Fruit fly (Drosophila melanogaster) whole organism, embryonic: ENCODE results near the gene PRL-1.
A peak's percentile ranks its signal among the peaks of the same experiment; 100 is the strongest.

Experiments used
- Aef1 ChIP-seq: fragments of 200-800 bp; sonication (Bioruptor generic); IDR thresholded peaks from 3 replicates; pipeline ENCODE4 v1.3.6; 2022; ENCODE audit warnings: missing biosample characterization, missing genetic modification characterization
- Antp ChIP-seq: fragments of 200-800 bp; sonication (Bioruptor generic); optimal IDR thresholded peaks from 3 replicates; lab custom pipeline; 2016; ENCODE audit warnings: missing biosample characterization, missing genetic modification characterization
- Atf-2 ChIP-seq: fragments of 200-800 bp; sonication (Bioruptor generic); optimal IDR thresholded peaks from 2 replicates; lab custom pipeline; 2016; ENCODE audit warnings: missing biosample characterization, missing genetic modification characterization
- Bteb2 ChIP-seq: fragments of 200-800 bp; sonication (Bioruptor generic); optimal IDR thresholded peaks from 2 replicates; lab custom pipeline; 2016; ENCODE audit warnings: missing biosample characterization, missing genetic modification characterization
- CG11504 ChIP-seq: fragments of 200-800 bp; sonication (Bioruptor generic); optimal IDR thresholded peaks from 3 replicates; lab custom pipeline; 2019; ENCODE audit warnings: missing biosample characterization, mild to moderate bottlenecking, missing genetic modification characterization, moderate library complexity
- CG11560 ChIP-seq: fragments of 200-800 bp; sonication (Bioruptor generic); IDR thresholded peaks from 3 replicates; pipeline ENCODE4 v1.3.6; 2022; ENCODE audit warnings: missing biosample characterization, missing genetic modification characterization
- CG12769 ChIP-seq: fragments of 200-800 bp; sonication (Bioruptor generic); optimal IDR thresholded peaks from 2 replicates; lab custom pipeline; 2019; ENCODE audit warnings: missing biosample characterization, mild to moderate bottlenecking, missing genetic modification characterization, moderate library complexity
- CG14441 ChIP-seq: fragments of 200-800 bp; sonication (Bioruptor generic); IDR thresholded peaks from 2 replicates; pipeline ENCODE4 v1.3.6; 2022; ENCODE audit warnings: missing biosample characterization, missing genetic modification characterization
- CG15011 ChIP-seq: fragments of 200-800 bp; sonication (Bioruptor generic); optimal IDR thresholded peaks from 3 replicates; lab custom pipeline; 2018; ENCODE audit warnings: missing biosample characterization, mild to moderate bottlenecking, missing genetic modification characterization
- CG1602 ChIP-seq: fragments of 200-800 bp; sonication (Bioruptor generic); optimal IDR thresholded peaks from 3 replicates; lab custom pipeline; 2016; ENCODE audit warnings: missing biosample characterization, missing genetic modification characterization
- CG18011 ChIP-seq: fragments of 200-800 bp; sonication (Bioruptor generic); optimal IDR thresholded peaks from 2 replicates; lab custom pipeline; 2017; ENCODE audit warnings: missing biosample characterization, missing genetic modification characterization, mild to moderate bottlenecking, moderate library complexity, missing genotype
- CG2199 ChIP-seq: fragments of 200-800 bp; sonication (Bioruptor generic); IDR thresholded peaks from 3 replicates; pipeline ENCODE4 v1.3.6; 2022; ENCODE audit warnings: missing biosample characterization, missing genetic modification characterization
- CG2678 ChIP-seq: fragments of 200-800 bp; sonication (Bioruptor generic); optimal IDR thresholded peaks from 3 replicates; lab custom pipeline; 2019; ENCODE audit warnings: missing biosample characterization, mild to moderate bottlenecking, missing genetic modification characterization, moderate library complexity
- CG2712 ChIP-seq: fragments of 200-800 bp; optimal IDR thresholded peaks from 3 replicates; lab custom pipeline; 2019; ENCODE audit warnings: missing biosample characterization, mild to moderate bottlenecking, missing genetic modification characterization, moderate library complexity
- CG31388 ChIP-seq: fragments of 200-800 bp; sonication (Bioruptor generic); optimal IDR thresholded peaks from 2 replicates; lab custom pipeline; 2016; ENCODE audit warnings: missing biosample characterization, missing genetic modification characterization
- CG34224 ChIP-seq: fragments of 200-800 bp; sonication (Bioruptor generic); IDR thresholded peaks from 3 replicates; pipeline ENCODE4 v1.3.6; 2022; ENCODE audit warnings: missing biosample characterization, missing genetic modification characterization; ENCODE audit not compliant: partially characterized antibody
- CG4404 ChIP-seq: fragments of 200-800 bp; sonication (Bioruptor generic); IDR thresholded peaks from 2 replicates; pipeline ENCODE4 v1.3.6; 2022; ENCODE audit warnings: missing biosample characterization, missing genetic modification characterization
- CG4854 ChIP-seq: fragments of 200-800 bp; sonication (Bioruptor generic); optimal IDR thresholded peaks from 2 replicates; lab custom pipeline; 2016; ENCODE audit warnings: missing biosample characterization, missing genetic modification characterization, inconsistent platforms
- CG6254 ChIP-seq: fragments of 200-800 bp; sonication (Bioruptor generic); optimal IDR thresholded peaks from 3 replicates; lab custom pipeline; 2017; ENCODE audit warnings: mild to moderate bottlenecking, missing biosample characterization, missing genetic modification reagents, missing genetic modification characterization
- CG7556 ChIP-seq: fragments of 200-800 bp; sonication (Bioruptor generic); optimal IDR thresholded peaks from 2 replicates; lab custom pipeline; 2017; ENCODE audit warnings: missing biosample characterization, mild to moderate bottlenecking, missing genetic modification characterization
- CG7745 ChIP-seq: fragments of 200-800 bp; sonication (Bioruptor generic); optimal IDR thresholded peaks from 2 replicates; lab custom pipeline; 2018; ENCODE audit warnings: missing biosample characterization, mild to moderate bottlenecking, missing genetic modification characterization, moderate library complexity
- CkIIα-i1 ChIP-seq: fragments of 200-800 bp; sonication (Bioruptor generic); IDR thresholded peaks from 2 replicates; pipeline ENCODE4 v1.3.6; 2022; ENCODE audit warnings: missing biosample characterization, missing genetic modification characterization
- Dek ChIP-seq: fragments of 200-800 bp; sonication (Bioruptor generic); optimal IDR thresholded peaks from 3 replicates; lab custom pipeline; 2019; ENCODE audit warnings: missing biosample characterization, mild to moderate bottlenecking, missing genetic modification characterization, moderate library complexity
- H15 ChIP-seq: fragments of 200-800 bp; sonication (Bioruptor generic); IDR thresholded peaks from 3 replicates; pipeline ENCODE4 v1.3.6; 2022; ENCODE audit warnings: missing biosample characterization, missing genetic modification characterization
- HHEX ChIP-seq: fragments of 200-800 bp; sonication (Bioruptor generic); optimal IDR thresholded peaks from 3 replicates; lab custom pipeline; 2017; ENCODE audit warnings: missing biosample characterization, mild to moderate bottlenecking, missing genetic modification characterization, missing genetic modification reagents
- HLHmδ ChIP-seq: fragments of 200-800 bp; sonication (Bioruptor generic); optimal IDR thresholded peaks from 2 replicates; lab custom pipeline; 2018; ENCODE audit warnings: missing biosample characterization, mild to moderate bottlenecking, missing genetic modification characterization, moderate library complexity
- Lpt ChIP-seq: fragments of >200 bp; optimal IDR thresholded peaks from 2 replicates; lab custom pipeline; 2018; ENCODE audit warnings: missing biosample characterization, missing genetic modification characterization
- MTF-1 ChIP-seq: fragments of 200-800 bp; sonication (Bioruptor generic); optimal IDR thresholded peaks from 2 replicates; lab custom pipeline; 2018; ENCODE audit warnings: missing biosample characterization, mild to moderate bottlenecking, missing genetic modification characterization, borderline replicate concordance
- Max ChIP-seq: fragments of 200-800 bp; sonication (Bioruptor generic); optimal IDR thresholded peaks from 2 replicates; lab custom pipeline; 2016; ENCODE audit warnings: missing biosample characterization, mild to moderate bottlenecking, missing genetic modification characterization
- Med ChIP-seq: fragments of 200-800 bp; sonication (Bioruptor generic); peaks from one replicate; lab custom pipeline; 2016; ENCODE audit warnings: missing biosample characterization, missing genetic modification characterization, mild to moderate bottlenecking, inconsistent platforms, moderate library complexity
- Mrtf ChIP-seq: fragments of 200-800 bp; sonication (Bioruptor generic); IDR thresholded peaks from 3 replicates; pipeline ENCODE4 v1.3.6; 2022; ENCODE audit warnings: missing biosample characterization, missing genetic modification characterization
- PHDP ChIP-seq: fragments of 200-800 bp; sonication (Bioruptor generic); optimal IDR thresholded peaks from 3 replicates; lab custom pipeline; 2018; ENCODE audit warnings: missing biosample characterization, mild to moderate bottlenecking, missing genetic modification characterization, moderate library complexity
- Pdp1 ChIP-seq, 2 experiments: fragments of 200-800 bp; sonication (Bioruptor generic); optimal IDR thresholded peaks; 3 replicates each; lab custom pipeline; 2016; ENCODE audit warnings: missing biosample characterization in 2 of 2, missing genetic modification characterization in 2 of 2, mild to moderate bottlenecking in 1 of 2, moderate library complexity in 1 of 2
- Scr ChIP-seq: fragments of 200-800 bp; sonication (Bioruptor generic); IDR thresholded peaks from 2 replicates; pipeline ENCODE4 v1.3.6; 2022; ENCODE audit warnings: missing biosample characterization, missing genetic modification characterization; ENCODE audit not compliant: partially characterized antibody
- Sox100B ChIP-seq: fragments of 200-800 bp; sonication (Bioruptor generic); optimal IDR thresholded peaks from 3 replicates; lab custom pipeline; 2018; ENCODE audit warnings: missing biosample characterization, mild to moderate bottlenecking, missing genetic modification characterization
- crp ChIP-seq, 2 experiments: fragments of 200-800 bp; sonication (Bioruptor generic); optimal IDR thresholded peaks; 2 replicates in 1 of 2; 3 replicates in 1 of 2; lab custom pipeline; 2017; ENCODE audit warnings: missing biosample characterization in 2 of 2, missing genetic modification characterization in 2 of 2, mild to moderate bottlenecking in 1 of 2, moderate library complexity in 1 of 2
- dati ChIP-seq: fragments of 200-800 bp; sonication (Bioruptor generic); IDR thresholded peaks from 2 replicates; pipeline ENCODE4 v1.3.6; 2022; ENCODE audit warnings: missing biosample characterization, missing genetic modification characterization
- dysf ChIP-seq: fragments of 200-800 bp; sonication (Bioruptor generic); IDR thresholded peaks from 3 replicates; pipeline ENCODE4 v1.3.6; 2022; ENCODE audit warnings: missing biosample characterization, missing genetic modification characterization
- gce ChIP-seq: fragments of 200-800 bp; sonication (Bioruptor generic); IDR thresholded peaks from 3 replicates; pipeline ENCODE4 v1.3.6; 2022; ENCODE audit warnings: missing biosample characterization, missing genetic modification characterization
- gem ChIP-seq: fragments of 200-800 bp; sonication (Bioruptor generic); optimal IDR thresholded peaks from 2 replicates; lab custom pipeline; 2019; ENCODE audit warnings: missing biosample characterization, mild to moderate bottlenecking, missing genetic modification characterization, moderate library complexity
- gro ChIP-seq: fragments of 200-800 bp; sonication (Bioruptor generic); optimal IDR thresholded peaks from 2 replicates; lab custom pipeline; 2016; ENCODE audit warnings: missing biosample characterization, missing genetic modification characterization
- gsb ChIP-seq: fragments of 200-800 bp; sonication (Bioruptor generic); IDR thresholded peaks from 2 replicates; pipeline ENCODE4 v1.3.6; 2022; ENCODE audit warnings: missing biosample characterization, missing genetic modification characterization
- gt ChIP-seq: fragments of 200-800 bp; sonication (Bioruptor generic); IDR thresholded peaks from 2 replicates; pipeline ENCODE4 v1.3.6; 2022; ENCODE audit warnings: missing biosample characterization, missing genetic modification characterization
- ind ChIP-seq: fragments of 200-800 bp; sonication (Bioruptor generic); optimal IDR thresholded peaks from 3 replicates; lab custom pipeline; 2016; ENCODE audit warnings: missing biosample characterization, missing genetic modification characterization
- inv ChIP-seq: fragments of 200-800 bp; sonication (Bioruptor generic); IDR thresholded peaks from 2 replicates; pipeline ENCODE4 v1.3.6; 2022; ENCODE audit warnings: missing biosample characterization, missing genetic modification characterization; ENCODE audit not compliant: partially characterized antibody
- ken ChIP-seq: fragments of 200-800 bp; sonication (Bioruptor generic); IDR thresholded peaks from 3 replicates; pipeline ENCODE4 v1.3.6; 2022; ENCODE audit warnings: missing biosample characterization, missing genetic modification characterization
- rib ChIP-seq: fragments of 200-800 bp; sonication (Bioruptor generic); IDR thresholded peaks from 2 replicates; pipeline ENCODE4 v1.3.6; 2022; ENCODE audit warnings: missing biosample characterization, missing genetic modification characterization
- sr ChIP-seq: fragments of 200-800 bp; sonication (Bioruptor generic); IDR thresholded peaks from 3 replicates; pipeline ENCODE4 v1.3.6; 2022; ENCODE audit warnings: missing biosample characterization, missing genetic modification characterization
- vvl ChIP-seq: fragments of 200-800 bp; sonication (Bioruptor generic); IDR thresholded peaks from 2 replicates; pipeline ENCODE4 v1.3.6; 2022; ENCODE audit warnings: missing biosample characterization, missing genetic modification characterization

PRL-1 gene

DNA sequence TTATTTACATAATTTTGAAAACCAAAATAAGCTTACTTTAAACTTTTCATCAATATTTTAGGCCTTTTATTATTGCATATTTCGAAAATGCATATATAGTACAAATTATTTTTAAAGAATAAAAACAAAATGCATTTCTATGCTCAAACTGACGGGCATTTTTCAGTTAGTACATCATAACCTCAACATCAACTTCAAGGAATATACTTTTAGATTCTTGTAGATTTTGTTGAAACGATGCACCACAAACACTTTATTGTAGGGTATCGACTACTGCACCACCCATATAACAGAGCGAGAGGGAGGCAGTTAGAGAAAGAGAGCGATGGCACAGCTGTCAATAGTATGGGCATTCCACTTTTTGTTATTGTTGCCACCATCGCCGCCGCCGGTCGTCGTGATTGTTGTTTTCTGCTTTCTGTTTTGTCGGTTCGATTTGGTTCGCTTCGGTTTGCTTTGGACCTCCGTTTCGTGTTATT lies 22.4 kb upstream of the PRL-1 start (continued):
- TF ChIP-seq ind (GFP tag; lab: Kevin White, UChicago) (peak; percentile 92), CG34224 (GFP tag; lab: Robert Waterston, UW) (peak; percentile 12; the same call in 1 of the 3 replicates), inv (GFP tag; lab: Robert Waterston, UW) (no peak), CG12769 (tag; lab: Kevin White, UChicago) (peak; percentile 73), CG14441 (GFP tag; lab: Robert Waterston, UW) (peak; percentile 72), gro (peak; percentile 20), CG1602 (GFP tag; lab: Kevin White, UChicago) (peak; percentile 92), gem (tag; lab: Kevin White, UChicago) (peak; percentile 97), crp (GFP tag; optimal IDR thresholded peaks at IDR 0.05; lab: Kevin White, UChicago) (peak; percentile 49 to 81), CG15011 (GFP tag; lab: Kevin White, UChicago) (peak; percentile 80), Sox100B (GFP tag; lab: Kevin White, UChicago) (peak; percentile 97), Bteb2 (GFP tag; lab: Kevin White, UChicago) (peak; percentile 82), CkIIα-i1 (no peak), sr (GFP tag; lab: Robert Waterston, UW) (0 out of 3 replicates have a peak, but pooled peaks have one; percentile 6), Med (GFP tag; lab: Kevin White, UChicago) (peak; percentile 95), CG4404 (peak; percentile 47; the same call in 1 of the 2 replicates), MTF-1 (GFP tag; lab: Kevin White, UChicago) (peak; percentile 51), Pdp1 (GFP tag; optimal IDR thresholded peaks at IDR 0.05; lab: Kevin White, UChicago) (peak; percentile 86 to 91), rib (GFP tag; lab: Robert Waterston, UW) (peak; percentile 45; the same call in 1 of the 2 replicates), Max (GFP tag; lab: Kevin White, UChicago) (peak; percentile 87), CG18011 (GFP tag; lab: Kevin White, UChicago) (peak; percentile 71), ken (GFP tag; lab: Robert Waterston, UW) (peak; percentile 79; the same call in 2 of the 3 replicates), Lpt (GFP tag; lab: Kevin White, UChicago) (peak; percentile 58), H15 (GFP tag; lab: Robert Waterston, UW) (peak; percentile 74; the same call in 2 of the 3 replicates), gsb (GFP tag; lab: Robert Waterston, UW) (no peak), dati (GFP tag; lab: Robert Waterston, UW) (no peak), CG2712 (tag; lab: Kevin White, UChicago) (peak; percentile 96), CG11560 (tag; lab: Robert Waterston, UW) (peak; percentile 27; the same call in 1 of the 3 replicates), Antp (GFP tag; lab: Kevin White, UChicago) (peak; percentile 87), CG4854 (peak; percentile 84), CG6254 (GFP tag; lab: Kevin White, UChicago) (peak; percentile 87), HHEX (GFP tag; lab: Kevin White, UChicago) (peak; percentile 90), CG7556 (GFP tag; lab: Kevin White, UChicago) (peak; percentile 96), vvl (GFP tag; lab: Robert Waterston, UW) (peak; percentile 89), CG2678 (peak; percentile 95), gce (GFP tag; lab: Robert Waterston, UW) (peak; percentile 45; the same call in 1 of the 3 replicates), Aef1 (GFP tag; lab: Robert Waterston, UW) (peak; percentile 56; the same call in 2 of the 3 replicates), CG2199 (GFP tag; lab: Robert Waterston, UW) (peak; percentile 90), CG7745 (tag; lab: Kevin White, UChicago) (no peak), HLHmδ (GFP tag; lab: Kevin White, UChicago) (no peak), PHDP (tag; lab: Kevin White, UChicago) (peak; percentile 94), Dek (tag; lab: Kevin White, UChicago) (peak; percentile 83), Mrtf (peak; percentile 67; the same call in 1 of the 3 replicates), CG11504 (tag; lab: Kevin White, UChicago) (peak; percentile 96), gt (GFP tag; lab: Robert Waterston, UW) (0 out of 2 replicates have a peak, but pooled peaks have one; percentile 46), dysf (peak; percentile 88), Scr (GFP tag; lab: Robert Waterston, UW) (no peak), Atf-2 (peak; percentile 86), CG31388 (GFP tag; lab: Kevin White, UChicago) (peak; percentile 64)
